Worm (Caenorhabditis elegans): ENCODE results near the gene Y45F3A.4.

The Y45F3A.4 gene

ce11 chrIII:10612333-10612732 lies 37.1 kb upstream of the Y45F3A.4 start, which contains the start of gene Y39A1A.24:
Gene Y39A1A.24 (plus strand): TSS chrIII:10612633.
- TF ChIP-seq Y95B8A.8 (GFP tag; IDR thresholded peaks at IDR 0.05) (no peak), F55B11.4 (tag; optimal IDR thresholded peaks at IDR 0.05; ENCODE audit: borderline replicate concordance, insufficient read depth) (no peak), pbrm-1 (GFP tag; IDR thresholded peaks at IDR 0.05) (no peak), lin-35 (GFP tag; optimal IDR thresholded peaks at IDR 0.05) (no peak), B0019.2 (GFP tag; conservative IDR thresholded peaks at IDR 0.05) (no peak), egl-18 (GFP tag; IDR thresholded peaks at IDR 0.05) (no peak)

- TF ChIP-seq egrh-3 (GFP tag; IDR thresholded peaks at IDR 0.05) (no peak), madf-6 (GFP tag; IDR thresholded peaks at IDR 0.05) (no peak)
Measured at ce11 chrIII:10608161-10608560, 32.9 kb upstream of the Y45F3A.4 start.

ce11 chrIII:10605049-10605448 lies 29.8 kb upstream of the Y45F3A.4 start, which contains the start of gene rabx-5:
Gene rabx-5 (plus strand): TSS chrIII:10605349.
- no peak for TF ChIP-seq ceh-91 (GFP tag; IDR thresholded peaks at IDR 0.05)
- no peak for TF ChIP-seq egl-18 (GFP tag; IDR thresholded peaks at IDR 0.05)
- no peak for TF ChIP-seq fkh-3 (tag; optimal IDR thresholded peaks at IDR 0.05)
- no peak for TF ChIP-seq egl-44 (GFP tag; IDR thresholded peaks at IDR 0.05)
- no peak for TF ChIP-seq hlh-26 (GFP tag; conservative IDR thresholded peaks at IDR 0.05)
- no peak for TF ChIP-seq snpc-1.3 (tag; optimal IDR thresholded peaks at IDR 0.05; ENCODE audit: insufficient read depth)
- no peak for TF ChIP-seq sea-2 (GFP tag; IDR thresholded peaks at IDR 0.05)
- no peak for TF ChIP-seq mxl-1 (tag; optimal IDR thresholded peaks at IDR 0.05)
- no peak for TF ChIP-seq madf-10 (tag; optimal IDR thresholded peaks at IDR 0.05)
- no peak for TF ChIP-seq F49E8.2 (tag; optimal IDR thresholded peaks at IDR 0.05; ENCODE audit: insufficient read depth)
- TF ChIP-seq ztf-25 (GFP tag; IDR thresholded peaks at IDR 0.05): no peak
- no peak for TF ChIP-seq B0336.3 (GFP tag; IDR thresholded peaks at IDR 0.05)
- TF ChIP-seq ceh-79 (tag; optimal IDR thresholded peaks at IDR 0.05): no peak
- no peak for TF ChIP-seq Y95B8A.8 (GFP tag; IDR thresholded peaks at IDR 0.05)
- TF ChIP-seq hrde-1 (tag; optimal IDR thresholded peaks at IDR 0.05; ENCODE audit: borderline replicate concordance): no peak
- no peak for TF ChIP-seq ztf-22 (GFP tag; optimal IDR thresholded peaks at IDR 0.05)
- TF ChIP-seq mcd-1 (GFP tag; IDR thresholded peaks at IDR 0.05): no peak
- no peak for TF ChIP-seq nhr-179 (tag; optimal IDR thresholded peaks at IDR 0.05)
- no peak for TF ChIP-seq B0035.1 (tag; optimal IDR thresholded peaks at IDR 0.05)
- no peak for TF ChIP-seq him-1 (tag; optimal IDR thresholded peaks at IDR 0.05)

ce11 chrIII:10604325-10604724 lies 29.1 kb upstream of the Y45F3A.4 start:
- TF ChIP-seq snpc-1.3 (tag; optimal IDR thresholded peaks at IDR 0.05; ENCODE audit: insufficient read depth) (no peak), lsy-27 (tag; optimal IDR thresholded peaks at IDR 0.05; ENCODE audit: borderline replicate concordance, insufficient read depth) (no peak), B0035.1 (tag; optimal IDR thresholded peaks at IDR 0.05) (no peak), K12H6.12 (tag; optimal IDR thresholded peaks at IDR 0.05) (no peak), let-526 (GFP tag; IDR thresholded peaks at IDR 0.05) (no peak), unc-62 (GFP tag; optimal IDR thresholded peaks at IDR 0.05) (no peak), nfya-1 (tag; optimal IDR thresholded peaks at IDR 0.05; ENCODE audit: borderline replicate concordance, insufficient read depth) (no peak), T07F8.4 (tag; optimal IDR thresholded peaks at IDR 0.05) (no peak), mcd-1 (GFP tag; IDR thresholded peaks at IDR 0.05) (no peak), Y67H2A.10 (GFP tag; conservative IDR thresholded peaks at IDR 0.05) (no peak), F39B2.1 (GFP tag; IDR thresholded peaks at IDR 0.05) (no peak)

All from whole organism, young adult.